Fruit fly (Drosophila melanogaster) whole organism, adult: Measurements from ENCODE around the gene RabX6.

ENCODE experiments used
- CG14711 ChIP-seq: fragments of 200-800 bp; sonication (Bioruptor generic); optimal IDR thresholded peaks from 2 replicates; lab custom pipeline; 2018; ENCODE audit warnings: missing biosample characterization, mild to moderate bottlenecking, missing genetic modification characterization, moderate library complexity
- CG7045 ChIP-seq: fragments of 200-800 bp; sonication (Bioruptor generic); optimal IDR thresholded peaks from 2 replicates; lab custom pipeline; 2017; ENCODE audit warnings: missing biosample characterization, mild to moderate bottlenecking, missing genetic modification characterization
- Crg-1 ChIP-seq: fragments of 200-800 bp; sonication (Bioruptor generic); optimal IDR thresholded peaks from 2 replicates; lab custom pipeline; 2016; ENCODE audit warnings: missing biosample characterization, missing genetic modification characterization
- Hr96 ChIP-seq: fragments of 200-800 bp; sonication (Bioruptor generic); optimal IDR thresholded peaks from 2 replicates; lab custom pipeline; 2016; ENCODE audit warnings: missing biosample characterization, missing genetic modification characterization
- Mnt ChIP-seq: fragments of 200-800 bp; sonication (Bioruptor generic); optimal IDR thresholded peaks from 2 replicates; lab custom pipeline; 2016; ENCODE audit warnings: missing biosample characterization, mild to moderate bottlenecking, missing genetic modification characterization
- cic ChIP-seq: fragments of 200-800 bp; sonication (Bioruptor generic); optimal IDR thresholded peaks from 2 replicates; lab custom pipeline; 2017; ENCODE audit warnings: missing biosample characterization, mild to moderate bottlenecking, missing genetic modification characterization, moderate library complexity
- cnc ChIP-seq, 2 experiments: fragments of >200 bp; optimal IDR thresholded peaks; 2 replicates each; lab custom pipeline; 2017
- kay ChIP-seq: fragments of 200-800 bp; sonication (Bioruptor generic); peaks from one replicate; lab custom pipeline; 2016; ENCODE audit warnings: missing biosample characterization, missing genetic modification characterization, borderline replicate concordance
- pad ChIP-seq: fragments of 200-800 bp; sonication (Bioruptor generic); optimal IDR thresholded peaks from 3 replicates; lab custom pipeline; 2017; ENCODE audit warnings: missing biosample characterization, missing genetic modification characterization, mild to moderate bottlenecking, moderate library complexity, missing genetic modification reagents
- tj ChIP-seq: fragments of 200-800 bp; sonication (Bioruptor generic); optimal IDR thresholded peaks from 3 replicates; lab custom pipeline; 2017; ENCODE audit warnings: missing biosample characterization, mild to moderate bottlenecking, missing genetic modification characterization, moderate library complexity

DNA sequence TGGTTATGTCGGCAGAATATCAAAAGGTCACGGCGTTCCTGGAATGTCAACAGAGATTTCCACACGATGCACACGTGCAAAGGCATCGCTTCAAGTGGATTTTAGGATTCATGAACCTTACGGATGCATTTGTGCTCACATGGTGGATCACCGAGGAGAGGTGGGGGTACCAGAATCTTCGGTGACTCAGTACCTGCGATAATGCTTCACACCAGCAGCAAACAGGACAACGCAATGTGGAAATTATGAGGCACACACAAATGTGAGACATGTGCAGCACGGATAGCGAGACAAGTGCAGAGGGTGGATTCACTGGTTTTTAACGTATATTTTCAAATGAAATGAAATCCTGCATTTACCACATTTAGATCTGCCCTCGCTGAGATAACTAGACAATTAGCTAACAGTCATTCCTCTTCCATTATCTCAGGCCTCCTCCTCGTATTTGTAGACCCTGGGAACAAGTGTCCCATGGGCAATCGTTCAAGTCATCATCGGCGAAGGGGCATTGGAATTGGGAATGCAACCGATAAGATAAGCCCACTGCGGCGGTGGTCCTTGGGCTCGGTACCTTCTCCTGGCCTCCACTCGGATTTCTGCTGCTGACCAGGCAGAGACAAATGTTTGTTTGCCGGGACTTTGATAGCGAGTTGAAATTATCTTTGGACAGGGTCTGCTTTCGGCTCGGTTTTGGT, 36.3 kb downstream of the RabX6 start:
- TF ChIP-seq cic (GFP tag; lab: Kevin White, UChicago) = no peak
- TF ChIP-seq Mnt (GFP tag; lab: Kevin White, UChicago) = no peak
- TF ChIP-seq kay = no peak
- TF ChIP-seq Crg-1 (GFP tag; lab: Kevin White, UChicago) = no peak
- TF ChIP-seq tj (GFP tag; lab: Kevin White, UChicago) = no peak
- TF ChIP-seq CG14711 = no peak
- TF ChIP-seq pad (GFP tag; lab: Kevin White, UChicago) = no peak
- no peak for TF ChIP-seq CG7045 (GFP tag; lab: Kevin White, UChicago)
- TF ChIP-seq Hr96 (GFP tag; lab: Kevin White, UChicago) = no peak
- no peak for TF ChIP-seq cnc (optimal IDR thresholded peaks at IDR 0.05; lab: Kevin White, UChicago)
